Fruit fly (Drosophila melanogaster): ENCODE measurements around the gene Ugt37B1.

dm6 chr2L:6259629-6260028, 34.8 kb downstream of the Ugt37B1 start:
- no peak for TF ChIP-seq CG8478 (optimal IDR thresholded peaks at IDR 0.05)
- peak; percentile 16 to 20 for TF ChIP-seq CTCF (optimal IDR thresholded peaks at IDR 0.05)
